Fruit fly (Drosophila melanogaster) whole organism, embryonic: ENCODE data around the gene CG5510.

Source experiments
- Bdp1 ChIP-seq: fragments of 200-800 bp; sonication (Bioruptor generic); optimal IDR thresholded peaks from 3 replicates; lab custom pipeline; 2016; ENCODE audit warnings: missing biosample characterization, missing genetic modification characterization
- CG10147 ChIP-seq: fragments of 200-800 bp; sonication (Bioruptor generic); optimal IDR thresholded peaks from 2 replicates; lab custom pipeline; 2019; ENCODE audit warnings: missing biosample characterization, mild to moderate bottlenecking, missing genetic modification characterization, moderate library complexity
- CG11247 ChIP-seq: fragments of 200-800 bp; sonication (Bioruptor generic); IDR thresholded peaks from 2 replicates; pipeline ENCODE4 v1.3.6; 2022; ENCODE audit warnings: missing biosample characterization, missing genetic modification characterization
- CG12391 ChIP-seq: fragments of 200-800 bp; sonication (Bioruptor generic); optimal IDR thresholded peaks from 3 replicates; lab custom pipeline; 2018; ENCODE audit warnings: missing biosample characterization, mild to moderate bottlenecking, missing genetic modification characterization, moderate library complexity
- CG12769 ChIP-seq: fragments of 200-800 bp; sonication (Bioruptor generic); optimal IDR thresholded peaks from 2 replicates; lab custom pipeline; 2019; ENCODE audit warnings: missing biosample characterization, mild to moderate bottlenecking, missing genetic modification characterization, moderate library complexity
- CG13123 ChIP-seq: fragments of 200-800 bp; sonication (Bioruptor generic); optimal IDR thresholded peaks from 2 replicates; lab custom pipeline; 2016; ENCODE audit warnings: missing biosample characterization, missing genetic modification characterization
- CG14050 ChIP-seq: fragments of 200-800 bp; sonication (Bioruptor generic); IDR thresholded peaks from 3 replicates; pipeline ENCODE4 v1.3.6; 2022; ENCODE audit warnings: missing biosample characterization, missing genetic modification characterization
- CG14965 ChIP-seq: fragments of 200-800 bp; sonication (Bioruptor generic); optimal IDR thresholded peaks from 2 replicates; lab custom pipeline; 2016; ENCODE audit warnings: missing biosample characterization, missing genetic modification characterization, borderline replicate concordance
- CG1792 ChIP-seq: fragments of 200-800 bp; sonication (Bioruptor generic); optimal IDR thresholded peaks from 2 replicates; lab custom pipeline; 2016; ENCODE audit warnings: missing biosample characterization, missing genetic modification characterization
- CG30020 ChIP-seq: fragments of 200-800 bp; optimal IDR thresholded peaks from 2 replicates; lab custom pipeline; 2019; ENCODE audit warnings: missing biosample characterization, mild to moderate bottlenecking, missing genetic modification characterization, moderate library complexity
- CG31441 ChIP-seq: fragments of 200-800 bp; sonication (Bioruptor generic); IDR thresholded peaks from 2 replicates; pipeline ENCODE4 v1.3.6; 2022; ENCODE audit warnings: missing biosample characterization, missing genetic modification characterization
- CG3163 ChIP-seq: fragments of 200-800 bp; sonication (Bioruptor generic); optimal IDR thresholded peaks from 3 replicates; lab custom pipeline; 2016; ENCODE audit warnings: missing biosample characterization, missing genetic modification characterization
- CG7271 ChIP-seq: fragments of 200-800 bp; sonication (Bioruptor generic); optimal IDR thresholded peaks from 2 replicates; lab custom pipeline; 2018; ENCODE audit warnings: missing biosample characterization, mild to moderate bottlenecking, missing genetic modification characterization, moderate library complexity
- CG8359 ChIP-seq: fragments of 200-800 bp; sonication (Bioruptor generic); optimal IDR thresholded peaks from 2 replicates; lab custom pipeline; 2017; ENCODE audit warnings: missing biosample characterization, mild to moderate bottlenecking, missing genetic modification characterization, borderline replicate concordance
- CG8388 ChIP-seq: fragments of 200-800 bp; sonication (Bioruptor generic); optimal IDR thresholded peaks from 2 replicates; lab custom pipeline; 2019; ENCODE audit warnings: missing biosample characterization, mild to moderate bottlenecking, missing genetic modification characterization, moderate library complexity
- CG8944 ChIP-seq: fragments of 200-800 bp; sonication (Bioruptor generic); optimal IDR thresholded peaks from 3 replicates; lab custom pipeline; 2016; ENCODE audit warnings: missing biosample characterization, missing genetic modification characterization
- CG9609 ChIP-seq: fragments of 200-800 bp; sonication (Bioruptor generic); optimal IDR thresholded peaks from 3 replicates; lab custom pipeline; 2016; ENCODE audit warnings: missing biosample characterization, missing genetic modification characterization
- CTCF ChIP-seq: fragments of 200-800 bp; sonication (Bioruptor generic); optimal IDR thresholded peaks from 2 replicates; lab custom pipeline; 2017; ENCODE audit warnings: missing biosample characterization, mild to moderate bottlenecking, missing genetic modification characterization, moderate library complexity
- Dad ChIP-seq: fragments of 200-800 bp; sonication (Bioruptor generic); optimal IDR thresholded peaks from 3 replicates; lab custom pipeline; 2016; ENCODE audit warnings: missing biosample characterization, missing genetic modification characterization
- Deaf1 ChIP-seq: fragments of 200-800 bp; optimal IDR thresholded peaks from 3 replicates; lab custom pipeline; 2019; ENCODE audit warnings: missing biosample characterization, mild to moderate bottlenecking, missing genetic modification characterization, moderate library complexity
- Elba2 ChIP-seq: fragments of 200-800 bp; sonication (Bioruptor generic); optimal IDR thresholded peaks from 3 replicates; lab custom pipeline; 2016; ENCODE audit warnings: missing biosample characterization, missing genetic modification characterization
- HLH54F ChIP-seq: fragments of 200-800 bp; sonication (Bioruptor generic); optimal IDR thresholded peaks from 3 replicates; lab custom pipeline; 2016; ENCODE audit warnings: missing biosample characterization, missing genetic modification characterization
- Med ChIP-seq: fragments of 200-800 bp; sonication (Bioruptor generic); peaks from one replicate; lab custom pipeline; 2016; ENCODE audit warnings: missing biosample characterization, missing genetic modification characterization, mild to moderate bottlenecking, inconsistent platforms, moderate library complexity
- Mes4 ChIP-seq: fragments of 200-800 bp; sonication (Bioruptor generic); optimal IDR thresholded peaks from 2 replicates; lab custom pipeline; 2016; ENCODE audit warnings: missing biosample characterization, missing genetic modification characterization
- Nf-YC ChIP-seq: fragments of 200-800 bp; optimal IDR thresholded peaks from 3 replicates; lab custom pipeline; 2019; ENCODE audit warnings: missing biosample characterization, mild to moderate bottlenecking, missing genetic modification characterization, moderate library complexity
- Oli ChIP-seq: fragments of 200-800 bp; sonication (Bioruptor generic); optimal IDR thresholded peaks from 2 replicates; lab custom pipeline; 2018; ENCODE audit warnings: missing biosample characterization, mild to moderate bottlenecking, missing genetic modification characterization, moderate library complexity
- Ptx1 ChIP-seq: fragments of 200-800 bp; sonication (Bioruptor generic); IDR thresholded peaks from 2 replicates; pipeline ENCODE4 v1.3.6; 2022; ENCODE audit warnings: missing biosample characterization, missing genetic modification characterization
- Scr ChIP-seq: fragments of 200-800 bp; sonication (Bioruptor generic); IDR thresholded peaks from 2 replicates; pipeline ENCODE4 v1.3.6; 2022; ENCODE audit warnings: missing biosample characterization, missing genetic modification characterization; ENCODE audit not compliant: partially characterized antibody
- Ssrp ChIP-seq: fragments of 200-800 bp; sonication (Bioruptor generic); optimal IDR thresholded peaks from 2 replicates; lab custom pipeline; 2018; ENCODE audit warnings: missing biosample characterization, mild to moderate bottlenecking, missing genetic modification characterization, moderate library complexity
- Xrp1 ChIP-seq: fragments of 200-800 bp; sonication (Bioruptor generic); IDR thresholded peaks from 2 replicates; pipeline ENCODE4 v1.3.6; 2022; ENCODE audit warnings: missing biosample characterization, missing genetic modification characterization
- ara ChIP-seq: fragments of 200-800 bp; sonication (Bioruptor generic); IDR thresholded peaks from 2 replicates; pipeline ENCODE4 v1.3.6; 2022; ENCODE audit warnings: missing biosample characterization, missing genetic modification characterization
- ash1 ChIP-seq: fragments of 200-800 bp; sonication (Bioruptor generic); optimal IDR thresholded peaks from 2 replicates; lab custom pipeline; 2018; ENCODE audit warnings: missing biosample characterization, mild to moderate bottlenecking, missing genetic modification characterization
- br ChIP-seq: fragments of >200 bp; optimal IDR thresholded peaks from 2 replicates; lab custom pipeline; 2017
- cg ChIP-seq: fragments of 200-800 bp; sonication (Bioruptor generic); optimal IDR thresholded peaks from 3 replicates; lab custom pipeline; 2019; ENCODE audit warnings: missing biosample characterization, mild to moderate bottlenecking, missing genetic modification characterization, moderate library complexity
- ci ChIP-seq: fragments of 200-800 bp; sonication (Bioruptor generic); IDR thresholded peaks from 3 replicates; pipeline ENCODE4 v1.3.6; 2022; ENCODE audit warnings: missing biosample characterization, missing genetic modification characterization
- esg ChIP-seq: fragments of 200-800 bp; sonication (Bioruptor generic); conservative IDR thresholded peaks from 2 replicates; pipeline ENCODE4 v1.3.6; 2022; ENCODE audit warnings: missing biosample characterization, missing genetic modification characterization
- eve ChIP-seq, 2 experiments: fragments of >200 bp; optimal IDR thresholded peaks; 2 replicates each; lab custom pipeline; 2017; ENCODE audit warnings: missing biosample characterization in 2 of 2, missing genetic modification characterization in 2 of 2
- fu2 ChIP-seq: fragments of 200-800 bp; sonication (Bioruptor generic); optimal IDR thresholded peaks from 2 replicates; lab custom pipeline; 2016; ENCODE audit warnings: missing biosample characterization, missing genetic modification characterization
- hb ChIP-seq: fragments of 200-800 bp; sonication (Bioruptor generic); IDR thresholded peaks from 3 replicates; pipeline ENCODE4 v1.3.6; 2022; ENCODE audit warnings: missing biosample characterization, missing genetic modification characterization; ENCODE audit not compliant: partially characterized antibody
- hbn ChIP-seq: fragments of 200-800 bp; sonication (Bioruptor generic); IDR thresholded peaks from 2 replicates; pipeline ENCODE4 v1.3.6; 2022; ENCODE audit warnings: missing biosample characterization, missing genetic modification characterization; ENCODE audit not compliant: partially characterized antibody
- her ChIP-seq: fragments of 200-800 bp; sonication (Bioruptor generic); optimal IDR thresholded peaks from 2 replicates; lab custom pipeline; 2016; ENCODE audit warnings: missing biosample characterization, missing genetic modification characterization
- ind ChIP-seq: fragments of 200-800 bp; sonication (Bioruptor generic); optimal IDR thresholded peaks from 3 replicates; lab custom pipeline; 2016; ENCODE audit warnings: missing biosample characterization, missing genetic modification characterization
- mam ChIP-seq: fragments of 200-800 bp; sonication (Bioruptor generic); optimal IDR thresholded peaks from 3 replicates; lab custom pipeline; 2016; ENCODE audit warnings: missing biosample characterization, missing genetic modification characterization
- mld ChIP-seq: fragments of 200-800 bp; sonication (Bioruptor generic); IDR thresholded peaks from 3 replicates; pipeline ENCODE4 v1.3.6; 2022; ENCODE audit warnings: missing biosample characterization, missing genetic modification characterization; ENCODE audit not compliant: partially characterized antibody
- nau ChIP-seq: fragments of 200-800 bp; sonication (Bioruptor generic); optimal IDR thresholded peaks from 3 replicates; lab custom pipeline; 2017; ENCODE audit warnings: missing biosample characterization, mild to moderate bottlenecking, missing genetic modification characterization, missing genetic modification reagents
- pros ChIP-seq: fragments of 200-800 bp; sonication (Bioruptor generic); optimal IDR thresholded peaks from 3 replicates; lab custom pipeline; 2019; ENCODE audit warnings: missing biosample characterization, mild to moderate bottlenecking, missing genetic modification characterization, moderate library complexity
- repo ChIP-seq: fragments of 200-800 bp; sonication (Bioruptor generic); optimal IDR thresholded peaks from 2 replicates; lab custom pipeline; 2016; ENCODE audit warnings: missing biosample characterization, missing genetic modification characterization
- rib ChIP-seq: fragments of 200-800 bp; sonication (Bioruptor generic); IDR thresholded peaks from 2 replicates; pipeline ENCODE4 v1.3.6; 2022; ENCODE audit warnings: missing biosample characterization, missing genetic modification characterization
- slou ChIP-seq: fragments of 200-800 bp; sonication (Bioruptor generic); optimal IDR thresholded peaks from 3 replicates; lab custom pipeline; 2016; ENCODE audit warnings: missing biosample characterization, missing genetic modification characterization
- stc ChIP-seq: fragments of 200-800 bp; sonication (Bioruptor generic); IDR thresholded peaks from 2 replicates; pipeline ENCODE4 v1.3.6; 2022; ENCODE audit warnings: missing biosample characterization, missing genetic modification characterization
- unc-4 ChIP-seq: fragments of 200-800 bp; sonication (Bioruptor generic); IDR thresholded peaks from 2 replicates; pipeline ENCODE4 v1.3.6; 2022; ENCODE audit warnings: missing biosample characterization, missing genetic modification characterization; ENCODE audit not compliant: partially characterized antibody
- zfh2 ChIP-seq: fragments of 200-800 bp; sonication (Bioruptor generic); optimal IDR thresholded peaks from 2 replicates; lab custom pipeline; 2016; ENCODE audit warnings: missing biosample characterization, missing genetic modification characterization

The CG5510 gene

DNA sequence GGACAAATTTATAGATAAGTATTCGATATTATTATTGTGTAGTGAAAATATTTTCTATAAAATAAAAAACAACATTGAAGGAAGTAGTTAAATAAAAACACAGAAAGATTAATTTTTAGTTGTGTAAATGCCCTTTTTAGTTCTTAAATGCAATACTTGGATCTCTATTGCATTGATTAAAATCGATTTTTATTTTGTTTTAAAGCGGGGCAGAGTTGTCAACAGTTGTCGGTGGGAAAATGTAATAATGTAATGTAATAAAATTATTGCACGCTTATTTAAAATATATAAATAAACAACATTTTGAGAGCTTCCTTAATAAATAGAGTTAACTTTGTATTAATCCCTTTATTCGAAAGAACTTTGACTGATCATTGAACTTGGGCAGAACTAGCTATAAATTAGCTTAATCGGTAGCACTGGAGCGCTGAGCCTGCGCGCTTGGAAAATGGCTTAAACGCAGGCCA, 5.8 kb downstream of the CG5510 start, which contains the start of gene Apc2 (continued):
- peak; percentile 14 for TF ChIP-seq Bdp1 (GFP tag; lab: Kevin White, UChicago)
- TF ChIP-seq eve (GFP tag; optimal IDR thresholded peaks at IDR 0.05; lab: Kevin White, UChicago): no peak
- peak; percentile 64; the same call in 2 of the 3 replicates for TF ChIP-seq ci (GFP tag; lab: Robert Waterston, UW)
- no peak for TF ChIP-seq CG9609 (GFP tag; lab: Kevin White, UChicago)
- peak; percentile 36 for TF ChIP-seq HLH54F (GFP tag; lab: Kevin White, UChicago)
- TF ChIP-seq CG8359 (GFP tag; lab: Kevin White, UChicago): no peak
- peak; percentile 55 for TF ChIP-seq CG30020 (tag; lab: Kevin White, UChicago)
- TF ChIP-seq zfh2: peak; percentile 29
- peak; percentile 62 for TF ChIP-seq Nf-YC
- TF ChIP-seq CG31441 (GFP tag; lab: Robert Waterston, UW): peak; percentile 70
- no peak for TF ChIP-seq her (GFP tag; lab: Kevin White, UChicago)
- TF ChIP-seq CG13123 (GFP tag; lab: Kevin White, UChicago): no peak
- 0 out of 2 replicates have a peak, but pooled peaks have one; percentile 21 for TF ChIP-seq CG11247 (GFP tag; lab: Robert Waterston, UW)
- TF ChIP-seq CG12769 (tag; lab: Kevin White, UChicago): no peak
- no peak for TF ChIP-seq mld
- TF ChIP-seq CTCF (GFP tag; lab: Kevin White, UChicago): no peak
- TF ChIP-seq CG7271 (tag; lab: Kevin White, UChicago): no peak
- TF ChIP-seq Xrp1 (GFP tag; lab: Robert Waterston, UW): peak; percentile 76
- peak; percentile 77 for TF ChIP-seq Med (GFP tag; lab: Kevin White, UChicago)
- TF ChIP-seq nau (GFP tag; lab: Kevin White, UChicago): no peak
- TF ChIP-seq fu2 (GFP tag; lab: Kevin White, UChicago): no peak
- TF ChIP-seq Scr (GFP tag; lab: Robert Waterston, UW): peak; percentile 74
- peak; percentile 46 for TF ChIP-seq CG10147 (GFP tag; lab: Kevin White, UChicago)
- TF ChIP-seq ind (GFP tag; lab: Kevin White, UChicago): peak; percentile 36
- no peak for TF ChIP-seq CG14050 (GFP tag; lab: Robert Waterston, UW)
- TF ChIP-seq Mes4 (GFP tag; lab: Kevin White, UChicago): no peak
- TF ChIP-seq esg (GFP tag; lab: Robert Waterston, UW): peak; percentile 72
- TF ChIP-seq CG1792 (GFP tag; lab: Kevin White, UChicago): no peak
- no peak for TF ChIP-seq CG14965
- TF ChIP-seq Elba2: no peak
- TF ChIP-seq Ssrp: peak; percentile 53
- TF ChIP-seq rib (GFP tag; lab: Robert Waterston, UW): no peak
- peak; percentile 57 for TF ChIP-seq Oli (tag; lab: Kevin White, UChicago)
- TF ChIP-seq CG8944 (GFP tag; lab: Kevin White, UChicago): no peak
- peak; percentile 55 for TF ChIP-seq CG8388 (GFP tag; lab: Kevin White, UChicago)
- no peak for TF ChIP-seq slou (GFP tag; lab: Kevin White, UChicago)
- peak; percentile 71; the same call in 1 of the 2 replicates for TF ChIP-seq unc-4 (GFP tag; lab: Robert Waterston, UW)
- TF ChIP-seq hb (GFP tag; lab: Robert Waterston, UW): no peak
- no peak for TF ChIP-seq Dad (GFP tag; lab: Kevin White, UChicago)
- TF ChIP-seq stc (GFP tag; lab: Robert Waterston, UW): peak; percentile 59; the same call in 1 of the 2 replicates
- TF ChIP-seq Deaf1 (tag; lab: Kevin White, UChicago): no peak
- TF ChIP-seq br (lab: Kevin White, UChicago): no peak
- no peak for TF ChIP-seq CG3163
- no peak; the same call in 1 of the 2 replicates for TF ChIP-seq hbn (GFP tag; lab: Robert Waterston, UW)
- peak; percentile 82 for TF ChIP-seq CG12391 (tag; lab: Kevin White, UChicago)
- no peak for TF ChIP-seq ash1 (GFP tag; lab: Kevin White, UChicago)
- peak; percentile 41 for TF ChIP-seq mam
- no peak for TF ChIP-seq pros (GFP tag; lab: Kevin White, UChicago)
- TF ChIP-seq cg (GFP tag; lab: Kevin White, UChicago): no peak
- TF ChIP-seq repo (GFP tag; lab: Kevin White, UChicago): no peak
- peak; percentile 55; the same call in 1 of the 2 replicates for TF ChIP-seq ara (GFP tag; lab: Robert Waterston, UW)
- peak; percentile 70 for TF ChIP-seq Ptx1
